Fruit fly (Drosophila melanogaster) Kc167 (cell line): ENCODE results near the gene CG15212.

Source experiments
- Myc ChIP-seq: fragments of >200 bp; optimal IDR thresholded peaks from 2 replicates; lab custom pipeline; 2017; ENCODE audit warnings: missing external identifiers
- Sin3A ChIP-seq: fragments of >200 bp; optimal IDR thresholded peaks from 2 replicates; lab custom pipeline; 2018; ENCODE audit warnings: missing external identifiers
- h ChIP-seq: fragments of >200 bp; optimal IDR thresholded peaks from 3 replicates; lab custom pipeline; 2018; ENCODE audit warnings: missing external identifiers
- insv ChIP-seq: fragments of >200 bp; optimal IDR thresholded peaks from 3 replicates; lab custom pipeline; 2018; ENCODE audit warnings: missing external identifiers
- psq ChIP-seq: fragments of >200 bp; optimal IDR thresholded peaks from 2 replicates; lab custom pipeline; 2017; ENCODE audit warnings: missing external identifiers
- ttk ChIP-seq: sonication (Bioruptor generic); optimal IDR thresholded peaks from 2 replicates; lab custom pipeline; 2017; ENCODE audit warnings: missing external identifiers

- TF ChIP-seq psq (no peak), h (lab: Kevin White, UChicago) (no peak), insv (lab: Kevin White, UChicago) (no peak), ttk (no peak), Sin3A (no peak), Myc (lab: Kevin White, UChicago) (no peak)
These were observed 6.1 kb upstream of the CG15212 start for dm6 chr3L:5125202-5125601.
